Fruit fly (Drosophila melanogaster) whole organism, pupa: ENCODE results near the gene Atac1.

Source experiments
- CG10348 ChIP-seq: fragments of 200-800 bp; sonication (Bioruptor generic); IDR thresholded peaks from 2 replicates; pipeline ENCODE4 v1.3.6; 2022; ENCODE audit warnings: missing biosample characterization, missing genetic modification characterization
- CG12605 ChIP-seq: fragments of 200-800 bp; sonication (Bioruptor generic); IDR thresholded peaks from 2 replicates; pipeline ENCODE4 v1.3.6; 2022; ENCODE audit warnings: missing biosample characterization, missing genetic modification characterization
- CG13204 ChIP-seq: fragments of 200-800 bp; sonication (Bioruptor generic); optimal IDR thresholded peaks from 2 replicates; lab custom pipeline; 2018; ENCODE audit warnings: missing biosample characterization, mild to moderate bottlenecking, missing genetic modification characterization, moderate library complexity
- CG14655 ChIP-seq: fragments of 200-800 bp; sonication (Bioruptor generic); optimal IDR thresholded peaks from 3 replicates; lab custom pipeline; 2017; ENCODE audit warnings: mild to moderate bottlenecking, missing biosample characterization, missing genetic modification reagents, missing genetic modification characterization
- CG15710 ChIP-seq: fragments of 200-800 bp; sonication (Bioruptor generic); optimal IDR thresholded peaks from 2 replicates; lab custom pipeline; 2018; ENCODE audit warnings: missing biosample characterization, mild to moderate bottlenecking, missing genetic modification characterization, moderate library complexity
- CG17806 ChIP-seq: fragments of 200-800 bp; sonication (Bioruptor generic); optimal IDR thresholded peaks from 2 replicates; lab custom pipeline; 2018; ENCODE audit warnings: missing biosample characterization, mild to moderate bottlenecking, missing genetic modification characterization, moderate library complexity
- CG32121 ChIP-seq: fragments of 200-800 bp; sonication (Bioruptor generic); IDR thresholded peaks from 2 replicates; pipeline ENCODE4 v1.3.6; 2022; ENCODE audit warnings: missing biosample characterization, missing genetic modification characterization
- CG34367 ChIP-seq: fragments of 200-800 bp; sonication (Bioruptor generic); optimal IDR thresholded peaks from 2 replicates; lab custom pipeline; 2018; ENCODE audit warnings: missing biosample characterization, mild to moderate bottlenecking, missing genetic modification characterization
- CG4496 ChIP-seq: fragments of 200-800 bp; sonication (Bioruptor generic); IDR thresholded peaks from 3 replicates; pipeline ENCODE4 v1.3.6; 2022; ENCODE audit warnings: missing biosample characterization, missing genetic modification characterization
- CG8159 ChIP-seq: fragments of 200-800 bp; sonication (Bioruptor generic); optimal IDR thresholded peaks from 3 replicates; lab custom pipeline; 2018; ENCODE audit warnings: missing biosample characterization, mild to moderate bottlenecking, missing genetic modification characterization, moderate library complexity
- CG8301 ChIP-seq: fragments of 200-800 bp; sonication (Bioruptor generic); optimal IDR thresholded peaks from 2 replicates; lab custom pipeline; 2018; ENCODE audit warnings: missing biosample characterization, mild to moderate bottlenecking, missing genetic modification characterization
- CG9948 ChIP-seq: fragments of 200-800 bp; sonication (Bioruptor generic); optimal IDR thresholded peaks from 2 replicates; lab custom pipeline; 2018; ENCODE audit warnings: missing biosample characterization, mild to moderate bottlenecking, missing genetic modification characterization, moderate library complexity
- D1 ChIP-seq: fragments of 200-800 bp; sonication (Bioruptor generic); optimal IDR thresholded peaks from 2 replicates; lab custom pipeline; 2018; ENCODE audit warnings: missing biosample characterization, mild to moderate bottlenecking, missing genetic modification characterization, moderate library complexity
- EcR ChIP-seq: fragments of 200-800 bp; sonication (Bioruptor generic); optimal IDR thresholded peaks from 3 replicates; lab custom pipeline; 2019; ENCODE audit warnings: missing biosample characterization, missing genetic modification characterization, mild to moderate bottlenecking, moderate library complexity, missing genetic modification reagents
- Ets98B ChIP-seq: fragments of 200-800 bp; sonication (Bioruptor generic); IDR thresholded peaks from 2 replicates; pipeline ENCODE4 v1.3.6; 2022; ENCODE audit warnings: missing biosample characterization, missing genetic modification characterization
- Pif1A ChIP-seq: fragments of 200-800 bp; sonication (Bioruptor generic); optimal IDR thresholded peaks from 3 replicates; lab custom pipeline; 2016; ENCODE audit warnings: missing biosample characterization, missing genetic modification characterization
- Pif1B ChIP-seq: fragments of 200-800 bp; sonication (Bioruptor generic); optimal IDR thresholded peaks from 3 replicates; lab custom pipeline; 2016; ENCODE audit warnings: missing biosample characterization, missing genetic modification characterization
- Snoo ChIP-seq: fragments of 200-800 bp; sonication (Bioruptor generic); optimal IDR thresholded peaks from 3 replicates; lab custom pipeline; 2017; ENCODE audit warnings: missing biosample characterization, mild to moderate bottlenecking, missing genetic modification characterization, inconsistent platforms
- fd96Ca ChIP-seq: fragments of 200-800 bp; sonication (Bioruptor generic); IDR thresholded peaks from 3 replicates; pipeline ENCODE4 v1.3.6; 2022; ENCODE audit warnings: missing biosample characterization, missing genetic modification characterization
- gl ChIP-seq: fragments of 200-800 bp; sonication (Bioruptor generic); optimal IDR thresholded peaks from 2 replicates; lab custom pipeline; 2018; ENCODE audit warnings: missing biosample characterization, mild to moderate bottlenecking, missing genetic modification characterization
- rn ChIP-seq: fragments of 200-800 bp; sonication (Bioruptor generic); IDR thresholded peaks from 2 replicates; pipeline ENCODE4 v1.3.6; 2022; ENCODE audit warnings: missing biosample characterization, missing genetic modification characterization

The Atac1 gene

dm6 chr2L:6971597-6972036 lies 11.5 kb upstream of the Atac1 start, which contains the start of gene snRNP-U1-70K:
TSS of gene snRNP-U1-70K (minus strand) at chr2L:6971737.
- TF ChIP-seq gl (tag; lab: Kevin White, UChicago) (no peak), Pif1A (GFP tag; lab: Kevin White, UChicago) (no peak), CG9948 (tag; lab: Kevin White, UChicago) (no peak), CG14655 (GFP tag; lab: Kevin White, UChicago) (no peak), Snoo (tag; lab: Kevin White, UChicago) (no peak), CG34367 (no peak), rn (GFP tag; lab: Robert Waterston, UW) (no peak), CG8159 (tag; lab: Kevin White, UChicago) (no peak), CG32121 (GFP tag; lab: Robert Waterston, UW) (no peak), CG13204 (no peak), CG10348 (GFP tag; lab: Robert Waterston, UW) (no peak), CG12605 (GFP tag; lab: Robert Waterston, UW) (no peak), fd96Ca (GFP tag; lab: Robert Waterston, UW) (no peak), CG15710 (no peak), EcR (GFP tag; lab: Kevin White, UChicago) (no peak), CG4496 (GFP tag; lab: Robert Waterston, UW) (no peak)

dm6 chr2L:6970813-6971212 lies 10.7 kb upstream of the Atac1 start:
- TF ChIP-seq fd96Ca (GFP tag; lab: Robert Waterston, UW) (no peak), CG8301 (tag; lab: Kevin White, UChicago) (no peak), CG13204 (no peak), rn (GFP tag; lab: Robert Waterston, UW) (no peak), CG9948 (tag; lab: Kevin White, UChicago) (no peak), Pif1A (GFP tag; lab: Kevin White, UChicago) (no peak), Ets98B (no peak), gl (tag; lab: Kevin White, UChicago) (no peak), CG10348 (GFP tag; lab: Robert Waterston, UW) (no peak), Pif1B (no peak), CG12605 (GFP tag; lab: Robert Waterston, UW) (no peak), CG4496 (GFP tag; lab: Robert Waterston, UW) (no peak), CG34367 (no peak), CG8159 (tag; lab: Kevin White, UChicago) (no peak), EcR (GFP tag; lab: Kevin White, UChicago) (no peak)

dm6 chr2L:6968013-6968517 lies 7.9 kb upstream of the Atac1 start:
- TF ChIP-seq CG14655 (GFP tag; lab: Kevin White, UChicago) (no peak), rn (GFP tag; lab: Robert Waterston, UW) (0 out of 2 replicates have a peak, but pooled peaks have one; percentile 11), CG4496 (GFP tag; lab: Robert Waterston, UW) (peak; percentile 36; the same call in 1 of the 3 replicates), CG32121 (GFP tag; lab: Robert Waterston, UW) (no peak), CG8159 (tag; lab: Kevin White, UChicago) (peak; percentile 32), Snoo (tag; lab: Kevin White, UChicago) (peak; percentile 22), CG12605 (GFP tag; lab: Robert Waterston, UW) (peak; percentile 32; the same call in 1 of the 2 replicates), Ets98B (peak; percentile 48), CG17806 (tag; lab: Kevin White, UChicago) (peak; percentile 42)

- TF ChIP-seq CG4496 (GFP tag; lab: Robert Waterston, UW) (no peak; the same call in 2 of the 3 replicates), Ets98B (peak; percentile 5; the same call in 1 of the 2 replicates), CG9948 (tag; lab: Kevin White, UChicago) (no peak), CG15710 (peak; percentile 6), Pif1B (no peak)
Observed at dm6 chr2L:6967422-6968012, 7.4 kb upstream of the Atac1 start, which contains the start of gene Sumo. TSS of gene Sumo (minus strand) at chr2L:6967644.

dm6 chr2L:6966309-6966708 lies 6.2 kb upstream of the Atac1 start:
- TF ChIP-seq CG17806 (tag; lab: Kevin White, UChicago), result no peak
- TF ChIP-seq CG32121 (GFP tag; lab: Robert Waterston, UW), result no peak
- no peak for TF ChIP-seq Pif1A (GFP tag; lab: Kevin White, UChicago)
- TF ChIP-seq EcR (GFP tag; lab: Kevin White, UChicago), result peak; percentile 23
- no peak for TF ChIP-seq CG12605 (GFP tag; lab: Robert Waterston, UW)
- TF ChIP-seq rn (GFP tag; lab: Robert Waterston, UW), result no peak
- 0 out of 3 replicates have a peak, but pooled peaks have one; percentile 12 for TF ChIP-seq CG4496 (GFP tag; lab: Robert Waterston, UW)
- no peak for TF ChIP-seq D1 (tag; lab: Kevin White, UChicago)
- no peak for TF ChIP-seq Snoo (tag; lab: Kevin White, UChicago)
- TF ChIP-seq CG14655 (GFP tag; lab: Kevin White, UChicago), result no peak

- TF ChIP-seq CG8301 (tag; lab: Kevin White, UChicago) (no peak), D1 (tag; lab: Kevin White, UChicago) (no peak), CG32121 (GFP tag; lab: Robert Waterston, UW) (no peak), gl (tag; lab: Kevin White, UChicago) (no peak), fd96Ca (GFP tag; lab: Robert Waterston, UW) (no peak), CG15710 (no peak), CG13204 (no peak), CG8159 (tag; lab: Kevin White, UChicago) (no peak), CG10348 (GFP tag; lab: Robert Waterston, UW) (no peak), CG17806 (tag; lab: Kevin White, UChicago) (no peak), Snoo (tag; lab: Kevin White, UChicago) (no peak), CG12605 (GFP tag; lab: Robert Waterston, UW) (no peak), EcR (GFP tag; lab: Kevin White, UChicago) (no peak), Pif1B (no peak), Pif1A (GFP tag; lab: Kevin White, UChicago) (no peak)
Observed at dm6 chr2L:6964632-6965031, 4.5 kb upstream of the Atac1 start.
